Worm (Caenorhabditis elegans) whole organism, L4/young adult: ENCODE data around the gene srbc-77.

ENCODE experiments used
- W03F9.2 ChIP-seq: fragments of 150-350 bp; optimal IDR thresholded peaks from 2 replicates; lab custom pipeline; 2014; ENCODE audit warnings: missing biosample characterization, missing genetic modification characterization
- dao-5 ChIP-seq: sonication (generic microtip); optimal IDR thresholded peaks from 2 replicates; lab custom pipeline; 2016; ENCODE audit warnings: missing genotype, missing genetic modification characterization, moderate library complexity, missing compliant biosample characterization
- him-1 ChIP-seq: sonication (generic microtip); optimal IDR thresholded peaks from 2 replicates; lab custom pipeline; 2016; ENCODE audit warnings: missing genotype, missing genetic modification reagents, missing genetic modification characterization, missing compliant biosample characterization

- TF ChIP-seq W03F9.2 (no peak), dao-5 (no peak), him-1 (tag; lab: Kevin White, UChicago) (no peak)
Measured at ce11 chrV:15954932-15955331, 24.9 kb downstream of the srbc-77 start, which contains the start of gene srw-57.
